Worm (Caenorhabditis elegans) whole organism, late embryonic: Measurements from ENCODE around the gene bcs-1.

Experiments used
- C08G9.2 ChIP-seq: sonication (generic microtip); optimal IDR thresholded peaks from 2 replicates; lab custom pipeline; 2016; ENCODE audit warnings: mild to moderate bottlenecking, missing genetic modification characterization, moderate library complexity, missing compliant biosample characterization
- C38D4.7 ChIP-seq: fragments of 200-800 bp; sonication (Bioruptor generic); optimal IDR thresholded peaks from 2 replicates; lab custom pipeline; 2018; ENCODE audit warnings: mild to moderate bottlenecking, missing genetic modification characterization, moderate library complexity, missing compliant biosample characterization
- F13H6.1 ChIP-seq: sonication (generic microtip); optimal IDR thresholded peaks from 2 replicates; lab custom pipeline; 2016; ENCODE audit warnings: missing genetic modification characterization, missing compliant biosample characterization
- K02D7.2 ChIP-seq: sonication (generic microtip); optimal IDR thresholded peaks from 2 replicates; lab custom pipeline; 2017; ENCODE audit warnings: mild to moderate bottlenecking, missing genetic modification characterization, missing compliant biosample characterization
- K09A11.1 ChIP-seq: sonication (generic microtip); optimal IDR thresholded peaks from 2 replicates; lab custom pipeline; 2017; ENCODE audit warnings: antibody characterized with exemption, mild to moderate bottlenecking, missing genetic modification characterization, missing compliant biosample characterization; ENCODE audit not compliant: insufficient read depth
- T23F11.4 ChIP-seq: fragments of 200-800 bp; sonication (Bioruptor generic); optimal IDR thresholded peaks from 2 replicates; lab custom pipeline; 2018; ENCODE audit warnings: mild to moderate bottlenecking, missing genetic modification characterization, missing compliant biosample characterization
- ahr-1 ChIP-seq: sonication (generic microtip); optimal IDR thresholded peaks from 2 replicates; lab custom pipeline; 2016; ENCODE audit warnings: missing genetic modification characterization, missing compliant biosample characterization
- ama-1 ChIP-seq: fragments of 150-350 bp; optimal IDR thresholded peaks from 2 replicates; lab custom pipeline; 2014
- ceh-14 ChIP-seq: sonication (generic microtip); optimal IDR thresholded peaks from 2 replicates; lab custom pipeline; 2016; ENCODE audit warnings: missing genotype, missing genetic modification characterization, missing compliant biosample characterization
- ceh-19 ChIP-seq: fragments of 200-800 bp; sonication (Bioruptor generic); optimal IDR thresholded peaks from 2 replicates; lab custom pipeline; 2018; ENCODE audit warnings: mild to moderate bottlenecking, missing genetic modification characterization, missing compliant biosample characterization
- ceh-2 ChIP-seq: sonication (generic microtip); optimal IDR thresholded peaks from 2 replicates; lab custom pipeline; 2016; ENCODE audit warnings: missing genotype, missing genetic modification characterization, missing compliant biosample characterization
- ceh-22 ChIP-seq: sonication (generic microtip); optimal IDR thresholded peaks from 2 replicates; lab custom pipeline; 2017; ENCODE audit warnings: missing biosample characterization, missing genetic modification characterization
- ceh-30 ChIP-seq: fragments of 150-350 bp; optimal IDR thresholded peaks from 2 replicates; lab custom pipeline; 2014; ENCODE audit warnings: missing biosample characterization, missing genetic modification characterization
- ceh-31 ChIP-seq: sonication (generic microtip); optimal IDR thresholded peaks from 2 replicates; lab custom pipeline; 2016; ENCODE audit warnings: missing genetic modification characterization, missing compliant biosample characterization
- ceh-45 ChIP-seq: fragments of 200-800 bp; sonication (Bioruptor generic); IDR thresholded peaks from 2 replicates; pipeline ENCODE4 v1.3.6; 2022; ENCODE audit warnings: missing genetic modification reagents, missing genetic modification characterization, missing compliant biosample characterization
- ceh-48 ChIP-seq: sonication (generic microtip); optimal IDR thresholded peaks from 2 replicates; lab custom pipeline; 2016; ENCODE audit warnings: missing genetic modification characterization, inconsistent platforms, missing compliant biosample characterization
- ceh-6 ChIP-seq: fragments of 200-800 bp; sonication (Bioruptor generic); optimal IDR thresholded peaks from 2 replicates; lab custom pipeline; 2018; ENCODE audit warnings: mild to moderate bottlenecking, missing genetic modification characterization, missing compliant biosample characterization
- ceh-9 ChIP-seq: sonication (generic microtip); optimal IDR thresholded peaks from 2 replicates; lab custom pipeline; 2016; ENCODE audit warnings: mild to moderate bottlenecking, missing genetic modification characterization, inconsistent platforms, missing compliant biosample characterization
- che-1 ChIP-seq: sonication (generic microtip); optimal IDR thresholded peaks from 2 replicates; lab custom pipeline; 2016; ENCODE audit warnings: mild to moderate bottlenecking, missing genetic modification characterization, missing compliant biosample characterization
- elt-2 ChIP-seq: sonication (generic microtip); optimal IDR thresholded peaks from 2 replicates; lab custom pipeline; 2016; ENCODE audit warnings: missing genetic modification reagents, missing genetic modification characterization, missing compliant biosample characterization
- elt-4 ChIP-seq: sonication (generic microtip); optimal IDR thresholded peaks from 2 replicates; lab custom pipeline; 2016; ENCODE audit warnings: missing genetic modification characterization, missing compliant biosample characterization
- ets-4 ChIP-seq: sonication (generic microtip); optimal IDR thresholded peaks from 2 replicates; lab custom pipeline; 2016; ENCODE audit warnings: missing genetic modification characterization, missing compliant biosample characterization
- fax-1 ChIP-seq: sonication (generic microtip); optimal IDR thresholded peaks from 2 replicates; lab custom pipeline; 2016; ENCODE audit warnings: missing genotype, missing genetic modification characterization, missing compliant biosample characterization
- fkh-10 ChIP-seq: fragments of 150-350 bp; optimal IDR thresholded peaks from 2 replicates; lab custom pipeline; 2014; ENCODE audit warnings: missing biosample characterization, missing genetic modification reagents, missing genetic modification characterization
- fkh-6 ChIP-seq: sonication (generic microtip); optimal IDR thresholded peaks from 2 replicates; lab custom pipeline; 2016; ENCODE audit warnings: missing genetic modification characterization, missing compliant biosample characterization
- gmeb-2 ChIP-seq: sonication (generic microtip); optimal IDR thresholded peaks from 2 replicates; lab custom pipeline; 2016; ENCODE audit warnings: missing genetic modification characterization, inconsistent platforms, missing compliant biosample characterization
- hlh-13 ChIP-seq: fragments of 200-800 bp; sonication (Bioruptor generic); optimal IDR thresholded peaks from 2 replicates; lab custom pipeline; 2018; ENCODE audit warnings: mild to moderate bottlenecking, missing genetic modification characterization, missing compliant biosample characterization
- hlh-15 ChIP-seq: sonication (generic microtip); optimal IDR thresholded peaks from 2 replicates; lab custom pipeline; 2016; ENCODE audit warnings: missing genetic modification characterization, missing compliant biosample characterization
- hlh-30 ChIP-seq: sonication (generic microtip); optimal IDR thresholded peaks from 2 replicates; lab custom pipeline; 2017; ENCODE audit warnings: antibody characterized with exemption, missing genetic modification characterization, missing compliant biosample characterization; ENCODE audit not compliant: insufficient read depth
- hlh-6 ChIP-seq: sonication (generic microtip); optimal IDR thresholded peaks from 2 replicates; lab custom pipeline; 2016; ENCODE audit warnings: missing genotype, missing genetic modification characterization, missing compliant biosample characterization
- hlh-8 ChIP-seq: sonication (generic microtip); optimal IDR thresholded peaks from 2 replicates; lab custom pipeline; 2016; ENCODE audit warnings: missing genotype, missing genetic modification characterization, missing compliant biosample characterization
- lim-6 ChIP-seq: sonication (generic microtip); optimal IDR thresholded peaks from 2 replicates; lab custom pipeline; 2016; ENCODE audit warnings: missing genetic modification characterization, missing compliant biosample characterization
- nhr-232 ChIP-seq: sonication (generic microtip); optimal IDR thresholded peaks from 2 replicates; lab custom pipeline; 2016; ENCODE audit warnings: missing genetic modification characterization, missing compliant biosample characterization
- npax-4 ChIP-seq: sonication (generic microtip); optimal IDR thresholded peaks from 2 replicates; lab custom pipeline; 2016; ENCODE audit warnings: missing genetic modification characterization, missing compliant biosample characterization
- pag-3 ChIP-seq: sonication (generic microtip); optimal IDR thresholded peaks from 2 replicates; lab custom pipeline; 2016; ENCODE audit warnings: missing compliant biosample characterization, missing genetic modification characterization, borderline replicate concordance
- pax-1 ChIP-seq: fragments of 150-350 bp; optimal IDR thresholded peaks from 2 replicates; lab custom pipeline; 2014; ENCODE audit warnings: missing biosample characterization, missing genetic modification characterization
- pha-4 ChIP-seq: fragments of 150-350 bp; optimal IDR thresholded peaks from 2 replicates; lab custom pipeline; 2018; ENCODE audit warnings: missing biosample characterization, missing genetic modification reagents, missing genetic modification characterization
- pqm-1 ChIP-seq: sonication (generic microtip); optimal IDR thresholded peaks from 2 replicates; lab custom pipeline; 2016; ENCODE audit warnings: missing genetic modification characterization, missing compliant biosample characterization
- pros-1 ChIP-seq: fragments of 150-350 bp; optimal IDR thresholded peaks from 2 replicates; lab custom pipeline; 2014; ENCODE audit warnings: missing biosample characterization, missing genetic modification reagents, missing genetic modification characterization
- rnt-1 ChIP-seq: sonication (generic microtip); optimal IDR thresholded peaks from 2 replicates; lab custom pipeline; 2016; ENCODE audit warnings: missing genetic modification characterization, missing compliant biosample characterization
- sdc-2 ChIP-seq: sonication (generic microtip); optimal IDR thresholded peaks from 2 replicates; lab custom pipeline; 2016; ENCODE audit warnings: missing genotype, missing genetic modification characterization, missing compliant biosample characterization
- sox-2 ChIP-seq: fragments of 200-800 bp; sonication (Bioruptor generic); IDR thresholded peaks from 2 replicates; pipeline ENCODE4 v1.3.6; 2022; ENCODE audit warnings: missing genetic modification reagents, missing genetic modification characterization, missing compliant biosample characterization
- sox-4 ChIP-seq: sonication (generic microtip); optimal IDR thresholded peaks from 2 replicates; lab custom pipeline; 2017; ENCODE audit warnings: mild to moderate bottlenecking, missing genetic modification characterization, inconsistent platforms, missing compliant biosample characterization
- syd-9 ChIP-seq: sonication (generic microtip); optimal IDR thresholded peaks from 2 replicates; lab custom pipeline; 2016; ENCODE audit warnings: mild to moderate bottlenecking, missing genetic modification characterization, moderate library complexity, missing compliant biosample characterization
- tbx-2 ChIP-seq: sonication (generic microtip); optimal IDR thresholded peaks from 2 replicates; lab custom pipeline; 2016; ENCODE audit warnings: missing genetic modification characterization, missing compliant biosample characterization
- tbx-7 ChIP-seq: sonication (generic microtip); optimal IDR thresholded peaks from 2 replicates; lab custom pipeline; 2016; ENCODE audit warnings: missing genotype, missing genetic modification characterization, missing compliant biosample characterization
- ttx-3 ChIP-seq: sonication (generic microtip); optimal IDR thresholded peaks from 2 replicates; lab custom pipeline; 2016; ENCODE audit warnings: missing genetic modification reagents, missing genetic modification characterization, missing compliant biosample characterization
- unc-3 ChIP-seq, 2 experiments: fragments of 200-800 bp in 1 of 2; sonication (Bioruptor generic) in 1 of 2; sonication (generic microtip) in 1 of 2; conservative IDR thresholded peaks in 1 of 2; optimal IDR thresholded peaks in 1 of 2; 2 replicates each; pipeline versions ENCODE4 v1.3.6 to Lab custom; 2016 to 2022; ENCODE audit warnings: missing compliant biosample characterization in 2 of 2, missing genetic modification characterization in 2 of 2, missing genetic modification reagents in 1 of 2
- unc-42 ChIP-seq: sonication (generic microtip); optimal IDR thresholded peaks from 2 replicates; lab custom pipeline; 2016; ENCODE audit warnings: missing genotype, missing genetic modification characterization, missing compliant biosample characterization
- unc-55 ChIP-seq: sonication (generic microtip); optimal IDR thresholded peaks from 2 replicates; lab custom pipeline; 2017; ENCODE audit warnings: missing biosample characterization, missing genetic modification reagents, missing genetic modification characterization
- unc-86 ChIP-seq: sonication (generic microtip); optimal IDR thresholded peaks from 2 replicates; lab custom pipeline; 2016; ENCODE audit warnings: missing genetic modification characterization, missing compliant biosample characterization
- zip-5 ChIP-seq: sonication (generic microtip); optimal IDR thresholded peaks from 2 replicates; lab custom pipeline; 2016; ENCODE audit warnings: missing genetic modification characterization, missing compliant biosample characterization
- ztf-16 ChIP-seq: sonication (generic microtip); optimal IDR thresholded peaks from 2 replicates; lab custom pipeline; 2017; ENCODE audit warnings: missing genetic modification characterization, missing compliant biosample characterization

bcs-1 gene

ce11 chrII:8546975-8547374 is 23.9 kb upstream of the bcs-1 start:
- TF ChIP-seq ceh-9 (tag; lab: Kevin White, UChicago) (peak; percentile 33), lim-6 (tag; lab: Kevin White, UChicago) (no peak), hlh-30 (tag; lab: Kevin White, UChicago) (peak; percentile 11), hlh-8 (peak; percentile 91), elt-2 (tag; lab: Kevin White, UChicago) (peak; percentile 92), T23F11.4 (GFP tag; lab: Kevin White, UChicago) (peak; percentile 61), elt-4 (tag; lab: Kevin White, UChicago) (no peak), nhr-232 (tag; lab: Kevin White, UChicago) (peak; percentile 65), ceh-48 (tag; lab: Kevin White, UChicago) (peak; percentile 82), pha-4 (tag; lab: Kevin White, UChicago) (no peak), ceh-31 (tag; lab: Kevin White, UChicago) (peak; percentile 66), hlh-13 (GFP tag; lab: Kevin White, UChicago) (peak; percentile 82), ahr-1 (tag; lab: Kevin White, UChicago) (peak; percentile 75), gmeb-2 (tag; lab: Kevin White, UChicago) (peak; percentile 86), C08G9.2 (tag; lab: Kevin White, UChicago) (peak; percentile 63), tbx-7 (tag; lab: Kevin White, UChicago) (peak; percentile 70), sdc-2 (tag; lab: Kevin White, UChicago) (peak; percentile 63), F13H6.1 (tag; lab: Kevin White, UChicago) (peak; percentile 46), pax-1 (no peak), hlh-6 (peak; percentile 85), pros-1 (tag; lab: Kevin White, UChicago) (no peak), ceh-30 (peak; percentile 28), ceh-14 (tag; lab: Kevin White, UChicago) (peak; percentile 59), ceh-45 (GFP tag; lab: Robert Waterston, UW) (peak; percentile 76; the same call in 1 of the 2 replicates), ztf-16 (tag; lab: Kevin White, UChicago) (peak; percentile 75), unc-3 (GFP tag; conservative IDR thresholded peaks at IDR 0.05; lab: Robert Waterston, UW) (peak; percentile 71; the same call in 1 of the 2 replicates), unc-3 (tag; optimal IDR thresholded peaks at IDR 0.05; lab: Kevin White, UChicago) (peak; percentile 75), rnt-1 (tag; lab: Kevin White, UChicago) (peak; percentile 79), pqm-1 (tag; lab: Kevin White, UChicago) (peak; percentile 49), ets-4 (tag; lab: Kevin White, UChicago) (peak; percentile 71), che-1 (tag; lab: Kevin White, UChicago) (peak; percentile 88), tbx-2 (tag; lab: Kevin White, UChicago) (peak; percentile 88), pag-3 (tag; lab: Kevin White, UChicago) (peak; percentile 27), ceh-6 (peak; percentile 87), fax-1 (tag; lab: Kevin White, UChicago) (peak; percentile 72), ama-1 (lab: Kevin White, UChicago) (no peak), fkh-6 (tag; lab: Kevin White, UChicago) (peak; percentile 78), npax-4 (tag; lab: Kevin White, UChicago) (peak; percentile 55), ceh-2 (tag; lab: Kevin White, UChicago) (peak; percentile 74), zip-5 (tag; lab: Kevin White, UChicago) (peak; percentile 33), syd-9 (tag; lab: Kevin White, UChicago) (peak; percentile 78), sox-2 (GFP tag; lab: Robert Waterston, UW) (peak; percentile 74), unc-55 (GFP tag; lab: Kevin White, UChicago) (no peak), ceh-22 (tag; lab: Kevin White, UChicago) (no peak), ttx-3 (tag; lab: Kevin White, UChicago) (peak; percentile 84), fkh-10 (GFP tag; lab: Kevin White, UChicago) (no peak), K02D7.2 (tag; lab: Kevin White, UChicago) (peak; percentile 85), ceh-19 (GFP tag; lab: Kevin White, UChicago) (peak; percentile 81), unc-42 (tag; lab: Kevin White, UChicago) (peak; percentile 6), hlh-15 (tag; lab: Kevin White, UChicago) (peak; percentile 61), C38D4.7 (GFP tag; lab: Kevin White, UChicago) (peak; percentile 78), K09A11.1 (peak; percentile 54), unc-86 (tag; lab: Kevin White, UChicago) (peak; percentile 80), sox-4 (tag; lab: Kevin White, UChicago) (peak; percentile 84)
